Worm (Caenorhabditis elegans): ENCODE results near the gene his-35.

Gene his-35

ce11 chrV:9536505-9536904, 8.6 kb downstream of the his-35 start, which contains the start of gene C50F4.4:
TSS of gene C50F4.4 (plus strand) at chrV:9536771.
- TF ChIP-seq unc-42 (tag; optimal IDR thresholded peaks at IDR 0.05) (no peak), syd-9 (tag; optimal IDR thresholded peaks at IDR 0.05) (no peak), ceh-31 (tag; optimal IDR thresholded peaks at IDR 0.05) (peak; percentile 56), ets-4 (tag; optimal IDR thresholded peaks at IDR 0.05) (peak; percentile 47), elt-4 (tag; optimal IDR thresholded peaks at IDR 0.05) (no peak), hlh-8 (tag; optimal IDR thresholded peaks at IDR 0.05) (peak; percentile 22), tbx-7 (tag; optimal IDR thresholded peaks at IDR 0.05) (peak; percentile 23), C08G9.2 (tag; optimal IDR thresholded peaks at IDR 0.05) (peak; percentile 73), ceh-2 (tag; optimal IDR thresholded peaks at IDR 0.05) (peak; percentile 46), tbx-2 (tag; optimal IDR thresholded peaks at IDR 0.05) (peak; percentile 51)

- TF ChIP-seq ama-1 (optimal IDR thresholded peaks at IDR 0.05): no peak
- no peak for TF ChIP-seq pros-1 (tag; optimal IDR thresholded peaks at IDR 0.05)
- TF ChIP-seq lim-6 (tag; optimal IDR thresholded peaks at IDR 0.05): no peak
- no peak for TF ChIP-seq che-1 (tag; optimal IDR thresholded peaks at IDR 0.05)
- TF ChIP-seq sox-2 (GFP tag; IDR thresholded peaks at IDR 0.05): no peak
- no peak for TF ChIP-seq madf-2 (tag; optimal IDR thresholded peaks at IDR 0.05)
- no peak for TF ChIP-seq K02D7.2 (tag; optimal IDR thresholded peaks at IDR 0.05)
- no peak for TF ChIP-seq ceh-22 (tag; optimal IDR thresholded peaks at IDR 0.05)
- no peak for TF ChIP-seq syd-9 (tag; optimal IDR thresholded peaks at IDR 0.05)
- no peak for TF ChIP-seq elt-4 (tag; optimal IDR thresholded peaks at IDR 0.05)
- no peak for TF ChIP-seq unc-86 (tag; optimal IDR thresholded peaks at IDR 0.05)
- no peak for TF ChIP-seq ets-4 (tag; optimal IDR thresholded peaks at IDR 0.05)
- no peak for TF ChIP-seq sdc-2 (tag; optimal IDR thresholded peaks at IDR 0.05)
- no peak for TF ChIP-seq dmd-4 (tag; optimal IDR thresholded peaks at IDR 0.05; ENCODE audit: borderline replicate concordance)
- TF ChIP-seq ceh-30 (tag; optimal IDR thresholded peaks at IDR 0.05): no peak
- no peak for TF ChIP-seq elt-2 (tag; optimal IDR thresholded peaks at IDR 0.05)
Measured at ce11 chrV:9534621-9535020, 10.5 kb downstream of the his-35 start, which contains the start of gene tag-329. TSS of gene tag-329 (plus strand) at chrV:9534921.

- TF ChIP-seq tbx-7 (tag; optimal IDR thresholded peaks at IDR 0.05): no peak
- no peak for TF ChIP-seq dmd-4 (tag; optimal IDR thresholded peaks at IDR 0.05; ENCODE audit: borderline replicate concordance)
- no peak for TF ChIP-seq zip-5 (tag; optimal IDR thresholded peaks at IDR 0.05)
- no peak for TF ChIP-seq unc-42 (tag; optimal IDR thresholded peaks at IDR 0.05)
- TF ChIP-seq hlh-6 (tag; optimal IDR thresholded peaks at IDR 0.05): no peak
- TF ChIP-seq npax-4 (tag; optimal IDR thresholded peaks at IDR 0.05): no peak
Measured at ce11 chrV:9531477-9531876, 13.6 kb downstream of the his-35 start, which contains the start of the genes C50F4.10 and pfk-1.2. TSS of gene C50F4.10 (minus strand) at chrV:9531577. TSS of gene pfk-1.2 (plus strand) at chrV:9531801.

DNA sequence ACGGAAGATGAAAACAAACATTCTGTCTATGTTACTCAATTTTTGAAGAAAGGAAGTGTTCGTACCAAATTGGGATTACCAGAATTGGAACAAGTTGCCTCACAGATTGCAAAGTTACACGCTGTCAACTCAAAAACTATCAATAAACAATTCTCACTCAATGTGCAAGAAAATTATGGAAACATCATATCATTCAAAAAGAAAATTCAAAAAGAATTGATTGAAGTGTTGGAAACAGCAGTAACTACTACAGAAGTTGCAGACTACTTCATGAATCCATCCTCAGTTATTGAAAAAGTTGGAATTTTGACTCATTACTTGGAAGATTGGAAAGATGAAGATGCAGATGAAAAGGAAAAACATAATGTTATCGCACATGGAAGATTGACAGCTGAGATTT, 17.1 kb downstream of the his-35 start:
- TF ChIP-seq ceh-19 (GFP tag; optimal IDR thresholded peaks at IDR 0.05) (no peak), fkh-10 (GFP tag; optimal IDR thresholded peaks at IDR 0.05) (no peak), pax-1 (tag; optimal IDR thresholded peaks at IDR 0.05) (no peak), ahr-1 (tag; optimal IDR thresholded peaks at IDR 0.05) (no peak), pha-2 (tag; optimal IDR thresholded peaks at IDR 0.05) (no peak), nfya-1 (tag; optimal IDR thresholded peaks at IDR 0.05) (no peak)

ce11 chrV:9527337-9527736, 17.8 kb downstream of the his-35 start:
- no peak for TF ChIP-seq ceh-30 (tag; optimal IDR thresholded peaks at IDR 0.05)

DNA sequence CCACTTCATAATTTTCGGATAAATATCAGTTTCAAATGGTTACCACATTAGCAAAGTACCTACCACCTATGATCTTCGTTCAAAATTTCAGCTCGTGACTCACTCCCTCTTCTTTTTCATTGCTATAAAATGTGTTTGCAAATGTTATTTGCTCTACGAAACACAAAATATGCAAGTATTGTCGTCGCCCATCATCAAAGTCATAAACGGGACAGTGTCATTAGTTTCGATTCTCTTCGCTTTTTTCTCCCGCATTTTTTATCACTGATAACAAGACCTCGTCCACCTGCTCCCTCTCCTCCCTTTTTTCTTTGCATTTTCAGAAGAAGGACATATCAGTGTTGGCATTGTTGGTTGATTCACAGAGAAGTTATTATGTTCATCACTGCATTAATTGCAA, 18.6 kb downstream of the his-35 start, which contains the start of gene C50F4.1:
TSS of gene C50F4.1 (plus strand) at position 324 of the 400 bp plus-strand sequence.
- TF ChIP-seq hlh-6 (tag; optimal IDR thresholded peaks at IDR 0.05) (no peak), sox-2 (GFP tag; IDR thresholded peaks at IDR 0.05) (no peak), ceh-30 (tag; optimal IDR thresholded peaks at IDR 0.05) (no peak)
